Worm (Caenorhabditis elegans): ENCODE data around the gene fbxa-141.

DNA sequence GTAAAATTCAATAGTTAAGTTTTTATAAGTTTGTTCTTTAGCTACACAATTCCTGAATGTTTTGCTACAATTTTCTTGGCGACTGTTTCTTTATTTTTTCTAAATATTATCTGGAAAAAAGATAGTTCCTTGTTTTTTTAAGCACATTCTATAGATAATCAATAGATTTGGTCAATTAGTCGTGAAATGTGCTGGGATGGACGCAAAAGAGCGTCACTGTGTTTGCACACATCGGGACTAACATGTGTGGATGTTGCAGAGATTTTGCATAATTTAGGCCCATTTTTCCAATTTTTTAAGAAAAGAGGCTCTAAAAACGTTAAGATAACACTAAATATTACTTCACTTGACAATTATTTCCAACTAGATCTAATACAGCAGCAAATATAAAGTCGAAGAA, 745 bp upstream of the fbxa-141 start:
- TF ChIP-seq nhr-11 (tag; optimal IDR thresholded peaks at IDR 0.05) (no peak), ceh-82 (tag; optimal IDR thresholded peaks at IDR 0.05) (no peak), nhr-237 (tag; optimal IDR thresholded peaks at IDR 0.05) (no peak), nhr-10 (tag; optimal IDR thresholded peaks at IDR 0.05) (no peak), lsy-2 (tag; optimal IDR thresholded peaks at IDR 0.05) (peak in 1 of 2 experiments; percentile 9), snpc-4 (tag; optimal IDR thresholded peaks at IDR 0.05) (no peak), skn-1 (tag; optimal IDR thresholded peaks at IDR 0.05) (no peak), nhr-25 (tag; optimal IDR thresholded peaks at IDR 0.05) (no peak), zag-1 (tag; optimal IDR thresholded peaks at IDR 0.05) (no peak), gmeb-1 (tag; optimal IDR thresholded peaks at IDR 0.05) (no peak), nhr-77 (tag; optimal IDR thresholded peaks at IDR 0.05) (no peak)

Data from whole organism, L2 larva.